Fruit fly (Drosophila melanogaster): ENCODE results near the gene CG13071.

The CG13071 gene

dm6 chr3L:16268106-16268733, 5.7 kb downstream of the CG13071 start, which contains the start of gene CG4950:
TSS of gene CG4950 (minus strand) at chr3L:16268156.
- TF ChIP-seq Vsx2 (GFP tag; optimal IDR thresholded peaks at IDR 0.05; ENCODE audit: partially characterized antibody) = no peak
- no peak for TF ChIP-seq GATAd (GFP tag; optimal IDR thresholded peaks at IDR 0.05)
- TF ChIP-seq Rel (GFP tag; optimal IDR thresholded peaks at IDR 0.05) = no peak
- no peak for TF ChIP-seq Rel (tag; optimal IDR thresholded peaks at IDR 0.05)
- TF ChIP-seq Sp1 (GFP tag; optimal IDR thresholded peaks at IDR 0.05) = no peak
- no peak for TF ChIP-seq Hr83 (GFP tag; optimal IDR thresholded peaks at IDR 0.05; ENCODE audit: poor library complexity, severe bottlenecking)
- peak; percentile 40 for TF ChIP-seq HLH106 (tag; optimal IDR thresholded peaks at IDR 0.05)
- no peak for TF ChIP-seq CrebA (GFP tag; optimal IDR thresholded peaks at IDR 0.05; ENCODE audit: borderline replicate concordance)

DNA sequence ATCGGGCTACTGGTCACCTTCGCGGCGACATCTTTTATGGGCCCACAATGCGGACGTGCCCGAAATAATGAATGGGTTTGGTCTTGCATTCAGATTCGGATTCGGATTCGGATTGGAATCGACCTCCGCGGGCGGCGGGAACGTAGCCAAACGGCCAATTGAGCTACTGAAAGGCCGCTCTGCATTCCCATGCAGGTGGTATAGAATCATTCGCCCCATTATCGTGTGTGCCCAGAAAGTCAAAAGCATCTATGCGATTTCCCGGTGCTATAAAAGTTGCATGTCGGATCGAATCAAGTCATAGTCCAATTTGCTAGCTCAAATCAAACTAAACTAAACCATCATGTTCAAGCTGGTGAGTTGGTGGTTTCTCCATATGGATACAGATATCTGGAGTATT, 6.6 kb downstream of the CG13071 start, which contains the start of gene CG13068:
CG13068 (plus strand) TSS at position 301 of the 400 bp plus-strand sequence.
- TF ChIP-seq ey (GFP tag; optimal IDR thresholded peaks at IDR 0.05) = no peak
- TF ChIP-seq dmrt93B (GFP tag; optimal IDR thresholded peaks at IDR 0.05) = no peak
- no peak for TF ChIP-seq dsf (GFP tag; optimal IDR thresholded peaks at IDR 0.05; ENCODE audit: borderline replicate concordance)
- no peak for TF ChIP-seq jim (GFP tag; optimal IDR thresholded peaks at IDR 0.05)
- TF ChIP-seq GATAd (GFP tag; optimal IDR thresholded peaks at IDR 0.05) = no peak
- no peak for TF ChIP-seq dl (GFP tag; optimal IDR thresholded peaks at IDR 0.05; ENCODE audit: insufficient read depth in 1 of 2, partially characterized antibody in 2 of 2)
- TF ChIP-seq Vsx2 (GFP tag; optimal IDR thresholded peaks at IDR 0.05; ENCODE audit: partially characterized antibody) = no peak

dm6 chr3L:16270802-16271332, 8.3 kb downstream of the CG13071 start, which contains the start of the genes CG34248 and CG13067:
TSS of gene CG34248 (minus strand) at chr3L:16270902.
TSS of gene CG13067 (plus strand) at chr3L:16271282.
- TF ChIP-seq woc (GFP tag; optimal IDR thresholded peaks at IDR 0.05) = no peak
- no peak for TF ChIP-seq jim (GFP tag; optimal IDR thresholded peaks at IDR 0.05)

dm6 chr3L:16272338-16272959, 9.9 kb downstream of the CG13071 start, which contains the start of gene CG13066:
TSS of gene CG13066 (plus strand) at chr3L:16272909.
- TF ChIP-seq psq (GFP tag; optimal IDR thresholded peaks at IDR 0.05) (no peak), dl (GFP tag; optimal IDR thresholded peaks at IDR 0.05; ENCODE audit: insufficient read depth in 1 of 2, partially characterized antibody in 2 of 2) (no peak), lola (GFP tag; optimal IDR thresholded peaks at IDR 0.05) (no peak), jim (GFP tag; optimal IDR thresholded peaks at IDR 0.05) (no peak), pan (optimal IDR thresholded peaks at IDR 0.05) (no peak), Vsx2 (GFP tag; optimal IDR thresholded peaks at IDR 0.05; ENCODE audit: partially characterized antibody) (no peak)

dm6 chr3L:16275391-16276017, 13.0 kb downstream of the CG13071 start:
- TF ChIP-seq dsf (GFP tag; optimal IDR thresholded peaks at IDR 0.05; ENCODE audit: borderline replicate concordance) (no peak), psq (GFP tag; optimal IDR thresholded peaks at IDR 0.05) (no peak), Myc (optimal IDR thresholded peaks at IDR 0.05) (no peak), br (GFP tag; optimal IDR thresholded peaks at IDR 0.05) (no peak), GATAd (GFP tag; optimal IDR thresholded peaks at IDR 0.05) (no peak), tai (GFP tag; optimal IDR thresholded peaks at IDR 0.05) (no peak), Hr78 (GFP tag; optimal IDR thresholded peaks at IDR 0.05) (no peak), CG9705 (GFP tag; optimal IDR thresholded peaks at IDR 0.05) (no peak), ey (GFP tag; optimal IDR thresholded peaks at IDR 0.05) (no peak), lola (GFP tag; optimal IDR thresholded peaks at IDR 0.05) (no peak), dl (GFP tag; optimal IDR thresholded peaks at IDR 0.05; ENCODE audit: insufficient read depth in 1 of 2, partially characterized antibody in 2 of 2) (no peak), OdsH (GFP tag; optimal IDR thresholded peaks at IDR 0.05) (no peak), sage (GFP tag; optimal IDR thresholded peaks at IDR 0.05) (no peak), Mio (GFP tag; optimal IDR thresholded peaks at IDR 0.05) (no peak), jim (GFP tag; optimal IDR thresholded peaks at IDR 0.05) (no peak), CG32264 (GFP tag; optimal IDR thresholded peaks at IDR 0.05) (no peak)

DNA sequence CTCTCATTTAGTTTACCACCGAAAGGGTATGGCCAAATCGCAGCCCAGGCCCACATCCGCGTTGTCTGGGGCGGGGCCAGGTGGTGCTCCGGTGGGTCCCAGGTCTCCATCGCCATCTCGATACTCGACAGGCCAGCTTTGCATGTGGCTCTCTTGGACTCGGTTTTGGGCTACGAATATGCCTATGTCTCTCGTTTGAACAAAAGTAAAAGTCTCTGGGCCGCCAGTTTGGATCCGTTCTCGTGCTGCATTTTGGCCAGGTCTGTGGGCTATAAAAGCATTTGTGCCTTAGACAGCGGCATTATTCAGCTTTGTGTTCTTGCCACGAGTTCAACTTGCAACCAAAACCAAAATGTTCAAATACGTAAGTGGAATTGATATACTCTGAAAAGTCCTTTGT, 14.6 kb downstream of the CG13071 start, which contains the start of gene CG13065:
CG13065 (plus strand) TSS at position 301 of the 400 bp plus-strand sequence.
- no peak for TF ChIP-seq N (GFP tag; optimal IDR thresholded peaks at IDR 0.05)
- no peak for TF ChIP-seq Mio (GFP tag; optimal IDR thresholded peaks at IDR 0.05)
- no peak for TF ChIP-seq CG32264 (GFP tag; optimal IDR thresholded peaks at IDR 0.05)
- TF ChIP-seq Jra (GFP tag; optimal IDR thresholded peaks at IDR 0.05) = no peak
- no peak for TF ChIP-seq pan (optimal IDR thresholded peaks at IDR 0.05)
- no peak for TF ChIP-seq brk (GFP tag; optimal IDR thresholded peaks at IDR 0.05)
- no peak for TF ChIP-seq br (GFP tag; optimal IDR thresholded peaks at IDR 0.05)
- no peak for TF ChIP-seq lola (GFP tag; optimal IDR thresholded peaks at IDR 0.05)
- TF ChIP-seq sv (GFP tag; optimal IDR thresholded peaks at IDR 0.05) = no peak
